Worm (Caenorhabditis elegans) whole organism, mixed stage, embryonic: ENCODE measurements around the gene R05H5.7.
A peak's percentile ranks its signal among the peaks of the same experiment; 100 is the strongest.

ENCODE experiments used
- M03D4.4 ChIP-seq: sonication (generic microtip); optimal IDR thresholded peaks from 2 replicates; lab custom pipeline; 2017; ENCODE audit warnings: mild to moderate bottlenecking, missing genetic modification characterization, missing compliant biosample characterization
- bed-3 ChIP-seq: fragments of 200-800 bp; sonication (Bioruptor generic); optimal IDR thresholded peaks from 3 replicates; lab custom pipeline; 2018; ENCODE audit warnings: mild to moderate bottlenecking, missing genetic modification characterization, moderate library complexity, missing compliant biosample characterization
- blmp-1 ChIP-seq: fragments of 150-350 bp; optimal IDR thresholded peaks from 2 replicates; lab custom pipeline; 2014; ENCODE audit warnings: missing biosample characterization, missing genetic modification characterization
- ceh-39 ChIP-seq: fragments of 150-350 bp; optimal IDR thresholded peaks from 2 replicates; lab custom pipeline; 2014; ENCODE audit warnings: missing biosample characterization, missing genetic modification characterization
- ceh-43 ChIP-seq: fragments of 200-800 bp; sonication (Bioruptor generic); optimal IDR thresholded peaks from 2 replicates; lab custom pipeline; 2018; ENCODE audit warnings: mild to moderate bottlenecking, missing genetic modification characterization, moderate library complexity, missing compliant biosample characterization
- ceh-83 ChIP-seq: fragments of 200-800 bp; sonication (Bioruptor generic); optimal IDR thresholded peaks from 2 replicates; lab custom pipeline; 2018; ENCODE audit warnings: mild to moderate bottlenecking, missing genetic modification characterization, missing compliant biosample characterization
- ces-1 ChIP-seq: fragments of 150-350 bp; optimal IDR thresholded peaks from 2 replicates; lab custom pipeline; 2014; ENCODE audit warnings: missing biosample characterization, missing genetic modification reagents, missing genetic modification characterization
- cnd-1 ChIP-seq: fragments of 200-800 bp; sonication (Bioruptor generic); optimal IDR thresholded peaks from 2 replicates; lab custom pipeline; 2018; ENCODE audit warnings: mild to moderate bottlenecking, missing genetic modification characterization, missing compliant biosample characterization
- drap-1 ChIP-seq: fragments of 200-800 bp; sonication (Bioruptor generic); optimal IDR thresholded peaks from 3 replicates; lab custom pipeline; 2018; ENCODE audit warnings: mild to moderate bottlenecking, missing genetic modification characterization, missing compliant biosample characterization
- elt-1 ChIP-seq: sonication (generic microtip); optimal IDR thresholded peaks from 2 replicates; lab custom pipeline; 2017; ENCODE audit warnings: missing genetic modification characterization, mild to moderate bottlenecking, missing compliant biosample characterization, antibody characterized with exemption, moderate library complexity, borderline replicate concordance; ENCODE audit not compliant: insufficient read depth
- elt-3 ChIP-seq: fragments of 150-350 bp; optimal IDR thresholded peaks from 2 replicates; lab custom pipeline; 2014; ENCODE audit warnings: missing biosample characterization, missing genetic modification characterization
- flh-1 ChIP-seq: fragments of 200-800 bp; sonication (Bioruptor generic); optimal IDR thresholded peaks from 2 replicates; lab custom pipeline; 2018; ENCODE audit warnings: mild to moderate bottlenecking, missing genetic modification characterization, moderate library complexity, missing compliant biosample characterization
- ham-2 ChIP-seq: fragments of 200-800 bp; sonication (Bioruptor generic); optimal IDR thresholded peaks from 2 replicates; lab custom pipeline; 2018; ENCODE audit warnings: mild to moderate bottlenecking, missing genetic modification characterization, missing compliant biosample characterization
- hlh-1 ChIP-seq: fragments of 150-350 bp; optimal IDR thresholded peaks from 2 replicates; lab custom pipeline; 2014; ENCODE audit warnings: missing biosample characterization, missing genetic modification reagents, missing genetic modification characterization
- lin-13 ChIP-seq: fragments of 150-350 bp; optimal IDR thresholded peaks from 2 replicates; lab custom pipeline; 2014; ENCODE audit warnings: missing biosample characterization, missing genetic modification characterization
- lin-32 ChIP-seq: fragments of 200-800 bp; sonication (Bioruptor generic); optimal IDR thresholded peaks from 2 replicates; lab custom pipeline; 2018; ENCODE audit warnings: mild to moderate bottlenecking, missing genetic modification characterization, missing compliant biosample characterization
- lsy-2 ChIP-seq: fragments of 150-350 bp; optimal IDR thresholded peaks from 2 replicates; lab custom pipeline; 2014; ENCODE audit warnings: missing biosample characterization, missing genetic modification characterization
- mab-5 ChIP-seq: fragments of 150-350 bp; optimal IDR thresholded peaks from 2 replicates; lab custom pipeline; 2014; ENCODE audit warnings: missing biosample characterization, missing genetic modification characterization
- mep-1 ChIP-seq: fragments of 150-350 bp; optimal IDR thresholded peaks from 2 replicates; lab custom pipeline; 2017; ENCODE audit warnings: missing biosample characterization, missing genetic modification reagents, missing genetic modification characterization, inconsistent platforms
- mls-2 ChIP-seq: sonication (generic microtip); optimal IDR thresholded peaks from 2 replicates; lab custom pipeline; 2016; ENCODE audit warnings: mild to moderate bottlenecking, missing genetic modification characterization, moderate library complexity, missing compliant biosample characterization
- nhr-12 ChIP-seq: fragments of 150-350 bp; optimal IDR thresholded peaks from 2 replicates; lab custom pipeline; 2014; ENCODE audit warnings: missing biosample characterization, missing genetic modification characterization
- nhr-2 ChIP-seq: fragments of 150-350 bp; optimal IDR thresholded peaks from 2 replicates; lab custom pipeline; 2014; ENCODE audit warnings: missing biosample characterization, missing genetic modification characterization
- nhr-237 ChIP-seq: fragments of 150-350 bp; optimal IDR thresholded peaks from 2 replicates; lab custom pipeline; 2014; ENCODE audit warnings: missing biosample characterization, missing genetic modification characterization
- nhr-28 ChIP-seq: fragments of 150-350 bp; optimal IDR thresholded peaks from 2 replicates; lab custom pipeline; 2014; ENCODE audit warnings: missing biosample characterization, missing genetic modification characterization
- nhr-76 ChIP-seq: sonication (generic microtip); optimal IDR thresholded peaks from 2 replicates; lab custom pipeline; 2017; ENCODE audit warnings: missing biosample characterization, missing genetic modification characterization
- pha-4 ChIP-seq: fragments of 150-350 bp; optimal IDR thresholded peaks from 2 replicates; lab custom pipeline; 2018; ENCODE audit warnings: missing biosample characterization, missing genetic modification reagents, missing genetic modification characterization
- sem-2 ChIP-seq: fragments of 200-800 bp; sonication (Bioruptor generic); optimal IDR thresholded peaks from 2 replicates; lab custom pipeline; 2018; ENCODE audit warnings: mild to moderate bottlenecking, missing genetic modification characterization, missing compliant biosample characterization
- snpc-4 ChIP-seq: fragments of 150-350 bp; optimal IDR thresholded peaks from 2 replicates; lab custom pipeline; 2014; ENCODE audit warnings: missing biosample characterization, missing genetic modification characterization
- sptf-1 ChIP-seq: sonication (generic microtip); optimal IDR thresholded peaks from 2 replicates; lab custom pipeline; 2017; ENCODE audit warnings: mild to moderate bottlenecking, missing genetic modification characterization, moderate library complexity, missing compliant biosample characterization
- tbx-8 ChIP-seq: fragments of 200-800 bp; sonication (Bioruptor generic); optimal IDR thresholded peaks from 2 replicates; lab custom pipeline; 2018; ENCODE audit warnings: mild to moderate bottlenecking, missing genetic modification characterization, moderate library complexity, missing compliant biosample characterization
- unc-120 ChIP-seq: sonication (generic microtip); optimal IDR thresholded peaks from 2 replicates; lab custom pipeline; 2017; ENCODE audit warnings: missing genetic modification characterization, missing compliant biosample characterization; ENCODE audit not compliant: poor library complexity, severe bottlenecking
- unc-39 ChIP-seq: fragments of 150-350 bp; optimal IDR thresholded peaks from 2 replicates; lab custom pipeline; 2014; ENCODE audit warnings: missing biosample characterization, missing genetic modification characterization
- unc-62 ChIP-seq: fragments of 150-350 bp; optimal IDR thresholded peaks from 2 replicates; lab custom pipeline; 2014; ENCODE audit warnings: missing biosample characterization, missing genetic modification reagents, missing genetic modification characterization
- zip-8 ChIP-seq: fragments of 150-350 bp; optimal IDR thresholded peaks from 2 replicates; lab custom pipeline; 2014; ENCODE audit warnings: missing biosample characterization, missing genetic modification characterization
- ztf-11 ChIP-seq: fragments of 150-350 bp; optimal IDR thresholded peaks from 2 replicates; lab custom pipeline; 2014; ENCODE audit warnings: missing biosample characterization, missing genetic modification characterization

R05H5.7 gene

ce11 chrII:10166365-10166764 lies 25.9 kb upstream of the R05H5.7 start:
- TF ChIP-seq ceh-39, result no peak
- no peak for TF ChIP-seq ceh-43 (GFP tag; lab: Kevin White, UChicago)
- no peak for TF ChIP-seq bed-3
- TF ChIP-seq tbx-8, result no peak
- no peak for TF ChIP-seq lin-32 (GFP tag; lab: Kevin White, UChicago)
- no peak for TF ChIP-seq blmp-1
- TF ChIP-seq lsy-2 (tag; lab: Kevin White, UChicago), result no peak
- no peak for TF ChIP-seq elt-1 (tag; lab: Kevin White, UChicago)
- no peak for TF ChIP-seq sem-2
- no peak for TF ChIP-seq cnd-1 (tag; lab: Kevin White, UChicago)
- TF ChIP-seq nhr-2 (tag; lab: Kevin White, UChicago), result no peak
- TF ChIP-seq unc-62 (GFP tag; lab: Kevin White, UChicago), result no peak
- no peak for TF ChIP-seq nhr-12 (tag; lab: Kevin White, UChicago)
- TF ChIP-seq, all 35 proteins: peak for 0

- no peak for TF ChIP-seq hlh-1 (tag; lab: Kevin White, UChicago)
- TF ChIP-seq ces-1 (GFP tag; lab: Kevin White, UChicago), result peak; percentile 47
- no peak for TF ChIP-seq snpc-4 (tag; lab: Kevin White, UChicago)
Observed at ce11 chrII:10167731-10168130, 24.6 kb upstream of the R05H5.7 start.

ce11 chrII:10168905-10169782 lies 23.2 kb upstream of the R05H5.7 start, which contains the start of gene daf-19:
TSS of gene daf-19 (minus strand) at chrII:10169346.
- TF ChIP-seq sem-2 (peak; percentile 31), cnd-1 (tag; lab: Kevin White, UChicago) (peak; percentile 72), mab-5 (tag; lab: Kevin White, UChicago) (no peak), hlh-1 (tag; lab: Kevin White, UChicago) (peak; percentile 85), mls-2 (tag; lab: Kevin White, UChicago) (peak; percentile 91), blmp-1 (no peak), elt-1 (tag; lab: Kevin White, UChicago) (peak; percentile 20), ztf-11 (tag; lab: Kevin White, UChicago) (peak; percentile 63), nhr-2 (tag; lab: Kevin White, UChicago) (no peak), tbx-8 (peak; percentile 27), unc-39 (tag; lab: Kevin White, UChicago) (peak; percentile 8), ceh-83 (GFP tag; lab: Kevin White, UChicago) (peak; percentile 68), pha-4 (tag; lab: Kevin White, UChicago) (peak; percentile 36), M03D4.4 (tag; lab: Kevin White, UChicago) (peak; percentile 69), mep-1 (peak; percentile 55), drap-1 (peak; percentile 69), unc-62 (GFP tag; lab: Kevin White, UChicago) (no peak), ceh-39 (peak; percentile 17), lin-13 (tag; lab: Kevin White, UChicago) (no peak), lsy-2 (tag; lab: Kevin White, UChicago) (peak; percentile 74), nhr-28 (tag; lab: Kevin White, UChicago) (no peak), nhr-237 (tag; lab: Kevin White, UChicago) (peak; percentile 42), sptf-1 (tag; lab: Kevin White, UChicago) (peak; percentile 92), flh-1 (no peak), snpc-4 (tag; lab: Kevin White, UChicago) (no peak), ceh-43 (GFP tag; lab: Kevin White, UChicago) (peak; percentile 42), nhr-12 (tag; lab: Kevin White, UChicago) (no peak), elt-3 (tag; lab: Kevin White, UChicago) (no peak), lin-32 (GFP tag; lab: Kevin White, UChicago) (peak; percentile 63), zip-8 (tag; lab: Kevin White, UChicago) (no peak), bed-3 (peak; percentile 55), ham-2 (GFP tag; lab: Kevin White, UChicago) (peak; percentile 95), nhr-76 (no peak), unc-120 (tag; lab: Kevin White, UChicago) (peak; percentile 76), ces-1 (GFP tag; lab: Kevin White, UChicago) (peak; percentile 60)
